Fruit fly (Drosophila melanogaster): Measurements from ENCODE around the gene pie.
A peak's percentile ranks its signal among the peaks of the same experiment; 100 is the strongest.

DNA sequence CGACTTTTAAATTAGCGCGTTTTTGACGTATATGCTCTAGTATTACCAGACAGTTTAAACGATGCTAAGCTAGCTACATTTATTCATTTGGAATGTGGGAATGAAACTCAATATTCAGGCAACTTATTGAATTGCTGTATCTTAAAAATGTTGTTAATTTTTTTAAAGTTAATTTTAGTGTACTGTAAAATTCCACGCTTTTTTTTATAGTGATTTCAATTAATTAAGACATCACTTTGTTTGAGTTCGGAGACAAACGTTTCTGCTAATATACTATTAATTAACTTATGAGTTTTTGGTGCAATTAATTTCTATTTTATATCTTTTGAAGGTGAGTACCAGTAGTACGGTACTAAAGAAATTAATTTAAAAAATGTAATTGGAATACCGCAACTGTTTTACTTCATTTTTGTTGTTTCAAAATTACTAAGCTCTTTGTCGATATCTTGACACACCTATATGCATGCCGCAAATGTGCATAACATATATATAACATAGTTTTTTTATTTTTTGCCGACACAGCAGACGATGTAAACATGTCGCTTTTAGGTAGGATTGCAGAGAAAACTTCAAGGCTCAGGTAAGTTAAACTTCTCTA lies 36.3 kb downstream of the pie start, which contains the start of the genes Cdk1 and mRpS7:
- peak; percentile 34 for TF ChIP-seq da (GFP tag; optimal IDR thresholded peaks at IDR 0.05)
- TF ChIP-seq D (optimal IDR thresholded peaks at IDR 0.05) = no peak
- TF ChIP-seq D (GFP tag; optimal IDR thresholded peaks at IDR 0.05) = peak; percentile 64
- TF ChIP-seq Adf1 (GFP tag; IDR thresholded peaks at IDR 0.05) = 0 out of 2 replicates have a peak, but pooled peaks have one; percentile 16
